Worm (Caenorhabditis elegans): ENCODE results near the gene mrps-21.

DNA sequence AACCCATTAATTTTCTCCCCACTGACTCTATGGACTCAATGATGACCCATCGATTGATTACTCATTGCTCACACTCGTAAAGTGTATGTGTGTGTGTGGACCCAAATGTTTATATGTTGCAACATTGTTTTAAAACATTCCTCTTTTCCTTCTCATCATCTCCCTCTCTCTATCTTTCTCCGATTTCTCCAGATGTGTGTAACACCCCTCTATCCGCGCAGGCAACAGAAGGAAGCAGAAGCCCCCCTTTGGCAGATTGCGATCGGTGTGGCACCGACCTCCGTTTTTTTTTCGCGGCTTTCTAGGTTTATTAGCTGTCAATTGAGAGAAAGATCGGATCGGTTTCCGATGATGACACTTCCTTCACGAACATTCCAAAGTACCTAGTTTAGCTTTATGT, 15.7 kb downstream of the mrps-21 start:
- no peak for TF ChIP-seq dao-5 (tag; optimal IDR thresholded peaks at IDR 0.05)
- no peak for TF ChIP-seq W03F9.2 (tag; optimal IDR thresholded peaks at IDR 0.05)
- no peak for TF ChIP-seq him-1 (tag; optimal IDR thresholded peaks at IDR 0.05)
